Fruit fly (Drosophila melanogaster): Measurements from ENCODE around the gene CenG1A.

DNA sequence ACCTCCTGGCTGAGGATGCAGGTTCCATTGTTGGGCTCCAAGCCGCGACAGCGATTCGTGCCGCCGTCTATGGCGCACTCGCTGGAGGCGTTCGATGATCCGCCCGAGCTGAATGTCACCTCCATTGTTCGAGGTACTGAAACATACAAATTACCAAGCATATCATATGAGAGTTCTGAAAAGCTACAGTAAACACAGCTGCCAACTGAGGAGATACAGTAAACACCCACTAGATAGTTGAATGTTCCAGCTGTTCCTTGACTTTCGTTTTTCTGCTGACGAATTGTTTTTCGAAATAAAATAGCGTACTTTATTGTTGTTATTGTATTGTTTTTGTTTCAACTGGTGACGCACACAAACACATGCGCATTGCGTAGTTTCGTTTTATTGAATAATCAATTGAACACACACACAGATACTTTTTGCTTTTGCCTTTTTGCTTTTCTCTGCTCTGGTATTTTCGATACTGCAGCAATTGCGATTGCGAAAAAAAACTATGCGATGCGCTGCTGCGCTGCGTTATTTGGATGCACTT is 68.5 kb downstream of the CenG1A start:
- TF ChIP-seq slp2 (GFP tag; optimal IDR thresholded peaks at IDR 0.05) (no peak), gsb-n (tag; optimal IDR thresholded peaks at IDR 0.05) (no peak), maf-S (GFP tag; optimal IDR thresholded peaks at IDR 0.05) (no peak), CG12744 (GFP tag; optimal IDR thresholded peaks at IDR 0.05) (no peak), Dad (GFP tag; optimal IDR thresholded peaks at IDR 0.05) (no peak), zf30C (GFP tag; optimal IDR thresholded peaks at IDR 0.05) (no peak), Hand (GFP tag; optimal IDR thresholded peaks at IDR 0.05) (no peak), CG16779 (GFP tag; IDR thresholded peaks at IDR 0.05) (no peak), CG18262 (tag; optimal IDR thresholded peaks at IDR 0.05) (no peak), Lhr (GFP tag; optimal IDR thresholded peaks at IDR 0.05) (no peak), CG11560 (tag; IDR thresholded peaks at IDR 0.05) (no peak), bigmax (GFP tag; optimal IDR thresholded peaks at IDR 0.05) (no peak)

Data from whole organism, embryonic.